Worm (Caenorhabditis elegans) whole organism, L2 larva: ENCODE data around the gene hlh-13.

Experiments
- ceh-16 ChIP-seq: fragments of 150-350 bp; optimal IDR thresholded peaks from 2 replicates; lab custom pipeline; 2014; ENCODE audit warnings: missing biosample characterization, missing genetic modification characterization
- lin-11 ChIP-seq: fragments of 150-350 bp; sonication (generic microtip); optimal IDR thresholded peaks from 2 replicates; lab custom pipeline; 2014; ENCODE audit warnings: missing biosample characterization, missing genetic modification characterization, inconsistent platforms, mixed read lengths
- lin-13 ChIP-seq: fragments of 150-350 bp; optimal IDR thresholded peaks from 2 replicates; lab custom pipeline; 2014; ENCODE audit warnings: missing biosample characterization, missing genetic modification reagents, missing genetic modification characterization
- nhr-10 ChIP-seq: sonication (generic microtip); optimal IDR thresholded peaks from 2 replicates; lab custom pipeline; 2017; ENCODE audit warnings: missing biosample characterization, missing genetic modification characterization
- nhr-77 ChIP-seq: fragments of 150-350 bp; optimal IDR thresholded peaks from 2 replicates; lab custom pipeline; 2014; ENCODE audit warnings: missing biosample characterization, missing genetic modification characterization
- sma-3 ChIP-seq: sonication (generic microtip); optimal IDR thresholded peaks from 2 replicates; lab custom pipeline; 2016; ENCODE audit warnings: missing genetic modification reagents, missing genetic modification characterization, missing compliant biosample characterization
- unc-39 ChIP-seq: fragments of 150-350 bp; optimal IDR thresholded peaks from 2 replicates; lab custom pipeline; 2014; ENCODE audit warnings: missing biosample characterization, missing genetic modification characterization
- unc-55 ChIP-seq: fragments of 150-350 bp; sonication (generic microtip); optimal IDR thresholded peaks from 3 replicates; lab custom pipeline; 2014; ENCODE audit warnings: missing biosample characterization, missing genetic modification reagents, missing genetic modification characterization
- zag-1 ChIP-seq: fragments of 150-350 bp; optimal IDR thresholded peaks from 2 replicates; lab custom pipeline; 2014; ENCODE audit warnings: missing biosample characterization, missing genetic modification characterization

- no peak for TF ChIP-seq lin-13 (GFP tag; lab: Kevin White, UChicago)
- no peak for TF ChIP-seq sma-3
- TF ChIP-seq unc-55 (GFP tag; lab: Kevin White, UChicago) = no peak
- TF ChIP-seq lin-11 = no peak
- TF ChIP-seq zag-1 (tag; lab: Kevin White, UChicago) = no peak
- no peak for TF ChIP-seq nhr-77 (tag; lab: Kevin White, UChicago)
- no peak for TF ChIP-seq nhr-10 (tag; lab: Kevin White, UChicago)
- no peak for TF ChIP-seq unc-39
- TF ChIP-seq ceh-16 (tag; lab: Kevin White, UChicago) = no peak
Measured at ce11 chrX:4255366-4255765, 6.3 kb downstream of the hlh-13 start.
